Worm (Caenorhabditis elegans): ENCODE results near the gene ergi-1.

ergi-1 gene

DNA sequence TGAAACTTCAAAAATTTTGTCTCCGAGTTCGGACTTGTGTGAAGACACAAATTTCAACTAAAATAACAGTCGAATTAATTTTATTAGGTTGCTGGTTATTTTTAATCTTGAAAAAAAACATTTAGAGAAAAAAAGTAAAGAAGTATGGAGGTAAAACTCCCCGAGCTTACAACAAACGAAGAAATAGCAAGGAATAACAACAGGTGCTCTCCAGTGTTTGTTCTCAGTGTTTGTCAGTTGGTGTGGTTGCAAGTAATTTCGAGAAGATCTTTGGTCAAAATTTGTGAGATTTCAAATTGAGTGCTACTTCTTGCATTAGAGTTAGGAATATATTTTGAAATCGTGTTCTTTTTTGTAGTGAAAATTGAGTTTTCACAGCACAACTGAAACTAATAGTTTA is 50.2 kb downstream of the ergi-1 start:
- TF ChIP-seq lin-15B (tag; optimal IDR thresholded peaks at IDR 0.05) (no peak), unc-62 (GFP tag; optimal IDR thresholded peaks at IDR 0.05) (no peak), hmg-11 (tag; optimal IDR thresholded peaks at IDR 0.05) (no peak), mml-1 (tag; optimal IDR thresholded peaks at IDR 0.05) (no peak), nhr-237 (tag; optimal IDR thresholded peaks at IDR 0.05) (no peak), eor-1 (tag; optimal IDR thresholded peaks at IDR 0.05) (no peak), ceh-28 (tag; optimal IDR thresholded peaks at IDR 0.05) (no peak), snpc-4 (tag; optimal IDR thresholded peaks at IDR 0.05) (no peak), tbx-2 (tag; optimal IDR thresholded peaks at IDR 0.05) (no peak), pha-4 (tag; optimal IDR thresholded peaks at IDR 0.05) (no peak), nhr-11 (tag; optimal IDR thresholded peaks at IDR 0.05) (no peak), nfya-1 (tag; optimal IDR thresholded peaks at IDR 0.05; ENCODE audit: insufficient read depth) (no peak), aly-2 (tag; optimal IDR thresholded peaks at IDR 0.05) (no peak), nhr-25 (tag; optimal IDR thresholded peaks at IDR 0.05) (no peak), elt-2 (tag; optimal IDR thresholded peaks at IDR 0.05) (no peak)

Measured in whole organism, L3 larva.